Worm (Caenorhabditis elegans) whole organism, young adult: ENCODE measurements around the gene osm-1.
A peak's percentile ranks its signal among the peaks of the same experiment; 100 is the strongest.

ENCODE experiments used
- B0019.2 ChIP-seq: fragments of 200-800 bp; sonication (Bioruptor generic); conservative IDR thresholded peaks from 2 replicates; pipeline ENCODE4 v1.3.6; 2022; ENCODE audit warnings: missing genetic modification reagents, missing genetic modification characterization, missing compliant biosample characterization
- B0336.3 ChIP-seq: fragments of 200-800 bp; sonication (Bioruptor generic); IDR thresholded peaks from 2 replicates; pipeline ENCODE4 v1.3.6; 2022; ENCODE audit warnings: missing genetic modification characterization, missing compliant biosample characterization
- F10E7.11 ChIP-seq: sonication (generic microtip); optimal IDR thresholded peaks from 2 replicates; lab custom pipeline; 2017; ENCODE audit warnings: mild to moderate bottlenecking, missing genetic modification characterization, moderate library complexity, missing compliant biosample characterization
- F37B4.10 ChIP-seq: fragments of 200-800 bp; sonication (Bioruptor generic); IDR thresholded peaks from 2 replicates; pipeline ENCODE4 v1.3.6; 2022; ENCODE audit warnings: missing genetic modification characterization, missing compliant biosample characterization
- F52B5.7 ChIP-seq: sonication (generic microtip); optimal IDR thresholded peaks from 2 replicates; lab custom pipeline; 2016; ENCODE audit warnings: mild to moderate bottlenecking, missing genetic modification characterization, missing compliant biosample characterization
- F57C9.4 ChIP-seq: sonication (generic microtip); optimal IDR thresholded peaks from 2 replicates; lab custom pipeline; 2017; ENCODE audit warnings: mild to moderate bottlenecking, missing genetic modification characterization, missing compliant biosample characterization
- Y53G8AR.9 ChIP-seq: fragments of 200-800 bp; sonication (Bioruptor generic); conservative IDR thresholded peaks from 2 replicates; pipeline ENCODE4 v1.3.6; 2022; ENCODE audit warnings: missing genetic modification reagents, missing genetic modification characterization, missing compliant biosample characterization
- Y67H2A.10 ChIP-seq: fragments of 200-800 bp; sonication (Bioruptor generic); conservative IDR thresholded peaks from 2 replicates; pipeline ENCODE4 v1.3.6; 2022; ENCODE audit warnings: missing genetic modification reagents, missing genetic modification characterization, missing compliant biosample characterization
- ama-1 ChIP-seq, 3 experiments: fragments of 150-350 bp in 1 of 3; sonication (generic microtip) in 2 of 3; optimal IDR thresholded peaks; 2 replicates each; lab custom pipeline; 2014 to 2018; ENCODE audit warnings: missing biosample characterization in 2 of 3, missing genetic modification characterization in 2 of 3, missing genetic modification reagents in 2 of 3
- aptf-3 ChIP-seq: fragments of 200-800 bp; sonication (Bioruptor generic); IDR thresholded peaks from 2 replicates; pipeline ENCODE4 v1.3.6; 2022; ENCODE audit warnings: missing genetic modification characterization, missing compliant biosample characterization
- attf-5 ChIP-seq: fragments of 200-800 bp; sonication (Bioruptor generic); optimal IDR thresholded peaks from 2 replicates; lab custom pipeline; 2018; ENCODE audit warnings: mild to moderate bottlenecking, missing genetic modification characterization, missing compliant biosample characterization
- bed-1 ChIP-seq: fragments of 200-800 bp; sonication (Bioruptor generic); IDR thresholded peaks from 2 replicates; pipeline ENCODE4 v1.3.6; 2022; ENCODE audit warnings: missing genetic modification reagents, missing genetic modification characterization, missing compliant biosample characterization
- ceh-40 ChIP-seq: fragments of 200-800 bp; sonication (Bioruptor generic); IDR thresholded peaks from 2 replicates; pipeline ENCODE4 v1.3.6; 2022; ENCODE audit warnings: missing genetic modification characterization, missing compliant biosample characterization
- ceh-58 ChIP-seq: fragments of 200-800 bp; sonication (Bioruptor generic); IDR thresholded peaks from 2 replicates; pipeline ENCODE4 v1.3.6; 2022; ENCODE audit warnings: missing genetic modification characterization, missing compliant biosample characterization
- ceh-79 ChIP-seq: sonication (generic microtip); optimal IDR thresholded peaks from 2 replicates; lab custom pipeline; 2017; ENCODE audit warnings: mild to moderate bottlenecking, missing genetic modification characterization, missing compliant biosample characterization
- die-1 ChIP-seq: sonication (generic microtip); optimal IDR thresholded peaks from 2 replicates; lab custom pipeline; 2016; ENCODE audit warnings: missing genotype, mild to moderate bottlenecking, missing genetic modification characterization, missing compliant biosample characterization
- egl-44 ChIP-seq: fragments of 200-800 bp; sonication (Bioruptor generic); IDR thresholded peaks from 2 replicates; pipeline ENCODE4 v1.3.6; 2022; ENCODE audit warnings: missing genetic modification reagents, missing genetic modification characterization, missing compliant biosample characterization
- egrh-3 ChIP-seq: fragments of 200-800 bp; sonication (Bioruptor generic); IDR thresholded peaks from 2 replicates; pipeline ENCODE4 v1.3.6; 2022; ENCODE audit warnings: missing genetic modification reagents, missing genetic modification characterization, missing compliant biosample characterization
- gei-17 ChIP-seq: fragments of 200-800 bp; sonication (Bioruptor generic); optimal IDR thresholded peaks from 2 replicates; lab custom pipeline; 2018; ENCODE audit warnings: mild to moderate bottlenecking, missing genetic modification characterization, missing compliant biosample characterization
- hmg-20 ChIP-seq: fragments of 200-800 bp; sonication (Bioruptor generic); IDR thresholded peaks from 2 replicates; pipeline ENCODE4 v1.3.6; 2022; ENCODE audit warnings: missing genetic modification reagents, missing genetic modification characterization, missing compliant biosample characterization
- hrde-1 ChIP-seq: sonication (generic microtip); optimal IDR thresholded peaks from 2 replicates; lab custom pipeline; 2016; ENCODE audit warnings: missing genetic modification characterization, mild to moderate bottlenecking, missing compliant biosample characterization, moderate library complexity, missing genotype, missing genetic modification reagents, borderline replicate concordance
- let-607 ChIP-seq, 2 experiments: fragments of 200-800 bp in 1 of 2; sonication (Bioruptor generic) in 1 of 2; sonication (generic microtip) in 1 of 2; optimal IDR thresholded peaks; 2 replicates each; lab custom pipeline; 2016 to 2018; ENCODE audit warnings: mild to moderate bottlenecking in 2 of 2, missing compliant biosample characterization in 2 of 2, missing genetic modification characterization in 2 of 2, moderate library complexity in 2 of 2, missing genotype in 1 of 2
- lin-35 ChIP-seq, 3 experiments: fragments of 150-350 bp in 2 of 3; sonication (generic microtip) in 1 of 3; optimal IDR thresholded peaks; 2 replicates each; lab custom pipeline; 2014 to 2018; ENCODE audit warnings: missing biosample characterization in 3 of 3, missing genetic modification characterization in 3 of 3, missing genetic modification reagents in 3 of 3
- madf-10 ChIP-seq: sonication (generic microtip); optimal IDR thresholded peaks from 2 replicates; lab custom pipeline; 2016; ENCODE audit warnings: mild to moderate bottlenecking, missing genetic modification characterization, missing compliant biosample characterization
- madf-6 ChIP-seq: fragments of 200-800 bp; sonication (Bioruptor generic); IDR thresholded peaks from 2 replicates; pipeline ENCODE4 v1.3.6; 2022; ENCODE audit warnings: missing genetic modification reagents, missing genetic modification characterization, missing compliant biosample characterization
- madf-8 ChIP-seq: fragments of 200-800 bp; sonication (Bioruptor generic); conservative IDR thresholded peaks from 2 replicates; pipeline ENCODE4 v1.3.6; 2022; ENCODE audit warnings: missing genetic modification reagents, missing genetic modification characterization, missing compliant biosample characterization
- nhr-120 ChIP-seq: fragments of 200-800 bp; sonication (Bioruptor generic); IDR thresholded peaks from 2 replicates; pipeline ENCODE4 v1.3.6; 2022; ENCODE audit warnings: missing genetic modification characterization, missing compliant biosample characterization
- nhr-179 ChIP-seq: sonication (generic microtip); optimal IDR thresholded peaks from 2 replicates; lab custom pipeline; 2016; ENCODE audit warnings: mild to moderate bottlenecking, missing genetic modification characterization, missing compliant biosample characterization
- nhr-90 ChIP-seq: sonication (generic microtip); optimal IDR thresholded peaks from 2 replicates; lab custom pipeline; 2016; ENCODE audit warnings: missing genotype, mild to moderate bottlenecking, missing genetic modification characterization, missing compliant biosample characterization
- rpc-1 ChIP-seq, 2 experiments: fragments of 150-350 bp in 1 of 2; sonication (generic microtip) in 1 of 2; optimal IDR thresholded peaks; 2 replicates each; lab custom pipeline; 2014 to 2018; ENCODE audit warnings: missing biosample characterization in 1 of 2, missing genetic modification characterization in 1 of 2, missing genetic modification reagents in 1 of 2, missing genotype in 1 of 2
- snpc-1.1 ChIP-seq: sonication (generic microtip); optimal IDR thresholded peaks from 2 replicates; lab custom pipeline; 2017; ENCODE audit warnings: missing genetic modification characterization, mild to moderate bottlenecking, missing compliant biosample characterization, antibody characterized with exemption, moderate library complexity, missing genotype, missing genetic modification reagents; ENCODE audit not compliant: insufficient read depth
- tbp1 ChIP-seq: fragments of 200-800 bp; sonication (Bioruptor generic); optimal IDR thresholded peaks from 2 replicates; lab custom pipeline; 2018; ENCODE audit warnings: mild to moderate bottlenecking, missing genetic modification characterization, missing compliant biosample characterization
- tbx-9 ChIP-seq: sonication (generic microtip); optimal IDR thresholded peaks from 2 replicates; lab custom pipeline; 2016; ENCODE audit warnings: borderline replicate concordance, missing genetic modification characterization, inconsistent platforms, missing compliant biosample characterization
- zfh-2 ChIP-seq: fragments of 200-800 bp; sonication (Bioruptor generic); conservative IDR thresholded peaks from 2 replicates; pipeline ENCODE4 v1.3.6; 2022; ENCODE audit warnings: missing genetic modification reagents, missing genetic modification characterization, missing compliant biosample characterization
- zim-3 ChIP-seq: sonication (generic microtip); optimal IDR thresholded peaks from 2 replicates; lab custom pipeline; 2017; ENCODE audit warnings: mild to moderate bottlenecking, missing genetic modification characterization, moderate library complexity, missing compliant biosample characterization
- ztf-26 ChIP-seq: sonication (generic microtip); optimal IDR thresholded peaks from 2 replicates; lab custom pipeline; 2017; ENCODE audit warnings: missing genetic modification characterization, missing compliant biosample characterization

osm-1 gene

ce11 chrX:16590803-16591202, 50.3 kb downstream of the osm-1 start (continued):
- TF ChIP-seq nhr-179 (tag; lab: Kevin White, UChicago) (no peak), ceh-40 (GFP tag; lab: Robert Waterston, UW) (no peak), F10E7.11 (tag; lab: Kevin White, UChicago) (peak; percentile 20), rpc-1 (optimal IDR thresholded peaks at IDR 0.05; lab: Kevin White, UChicago) (peak; percentile 93), rpc-1 (tag; optimal IDR thresholded peaks at IDR 0.05; lab: Kevin White, UChicago) (peak; percentile 85), madf-6 (GFP tag; lab: Robert Waterston, UW) (peak; percentile 68), egl-44 (GFP tag; lab: Robert Waterston, UW) (peak; percentile 67), ceh-58 (GFP tag; lab: Robert Waterston, UW) (no peak), F52B5.7 (tag; lab: Kevin White, UChicago) (peak; percentile 39), hrde-1 (tag; lab: Kevin White, UChicago) (no peak), snpc-1.1 (peak; percentile 58)

DNA sequence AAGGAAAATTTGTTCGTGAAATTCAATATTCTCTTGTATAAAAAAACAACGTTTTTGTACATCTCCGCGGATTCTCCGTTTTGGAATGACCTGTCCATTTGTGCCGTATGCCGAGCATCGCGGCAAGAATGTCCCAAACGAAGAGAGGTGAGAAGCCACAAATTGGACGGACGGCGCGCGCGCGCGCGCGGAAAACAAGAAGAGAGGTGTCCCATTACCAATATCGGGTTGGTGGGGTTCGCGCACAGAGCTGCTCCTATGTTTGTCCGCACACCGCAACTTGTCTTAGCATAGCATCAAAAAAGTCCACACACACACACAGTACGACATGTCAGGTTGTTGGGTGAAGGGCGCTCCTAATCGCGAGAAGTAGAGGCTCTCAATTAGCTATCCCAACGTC, 51.1 kb downstream of the osm-1 start:
- no peak for TF ChIP-seq nhr-120 (GFP tag; lab: Robert Waterston, UW)
- TF ChIP-seq attf-5 (GFP tag; lab: Kevin White, UChicago) = no peak
- no peak for TF ChIP-seq tbp1 (GFP tag; lab: Kevin White, UChicago)
- TF ChIP-seq egrh-3 (GFP tag; lab: Robert Waterston, UW) = peak; percentile 52; the same call in 1 of the 2 replicates
- no peak for TF ChIP-seq madf-8 (GFP tag; lab: Robert Waterston, UW)
- TF ChIP-seq F57C9.4 (tag; lab: Kevin White, UChicago) = no peak
- no peak for TF ChIP-seq die-1 (tag; lab: Kevin White, UChicago)
- TF ChIP-seq gei-17 (GFP tag; lab: Kevin White, UChicago) = no peak
- no peak for TF ChIP-seq tbx-9 (tag; lab: Kevin White, UChicago)
- TF ChIP-seq Y53G8AR.9 (GFP tag; lab: Robert Waterston, UW) = no peak
- TF ChIP-seq B0336.3 = no peak
- peak; percentile 88 for TF ChIP-seq zfh-2 (GFP tag; lab: Robert Waterston, UW)
- no peak for TF ChIP-seq Y67H2A.10 (GFP tag; lab: Robert Waterston, UW)
- TF ChIP-seq ztf-26 (tag; lab: Kevin White, UChicago) = no peak
- TF ChIP-seq nhr-90 (tag; lab: Kevin White, UChicago) = no peak
- TF ChIP-seq, all 124 proteins: peak for 2

DNA sequence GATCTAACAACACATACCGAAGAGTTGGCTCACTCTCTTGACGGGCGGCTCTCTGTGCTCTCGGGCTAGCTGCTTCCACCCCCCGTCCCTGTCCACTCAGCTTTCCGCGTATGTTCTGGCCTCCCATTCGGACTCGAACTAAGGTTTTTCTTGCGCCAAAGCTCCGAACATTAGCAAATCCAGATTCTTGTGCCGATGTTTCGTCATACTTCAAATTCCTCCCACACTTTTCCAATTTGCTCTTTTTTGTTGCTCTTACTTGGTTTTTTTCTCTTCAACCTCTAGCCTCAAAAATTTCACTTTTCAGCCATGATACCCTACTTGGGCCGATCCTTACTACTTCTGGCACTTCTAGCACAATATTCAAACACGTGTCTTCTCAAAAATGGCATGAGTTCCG, 54.5 kb downstream of the osm-1 start, which contains the start of gene cdh-9:
Gene cdh-9, plus strand, starts transcription at position 301 of the 400 bp plus-strand sequence.
- TF ChIP-seq F10E7.11 (tag; lab: Kevin White, UChicago) (no peak), ama-1 (optimal IDR thresholded peaks at IDR 0.05; lab: Kevin White, UChicago) (no peak), ama-1 (GFP tag; optimal IDR thresholded peaks at IDR 0.05; lab: Kevin White, UChicago) (no peak), madf-8 (GFP tag; lab: Robert Waterston, UW) (no peak), lin-35 (GFP tag; optimal IDR thresholded peaks at IDR 0.05; lab: Kevin White, UChicago) (no peak), F37B4.10 (GFP tag; lab: Robert Waterston, UW) (no peak), hmg-20 (no peak), zim-3 (tag; lab: Kevin White, UChicago) (no peak)

DNA sequence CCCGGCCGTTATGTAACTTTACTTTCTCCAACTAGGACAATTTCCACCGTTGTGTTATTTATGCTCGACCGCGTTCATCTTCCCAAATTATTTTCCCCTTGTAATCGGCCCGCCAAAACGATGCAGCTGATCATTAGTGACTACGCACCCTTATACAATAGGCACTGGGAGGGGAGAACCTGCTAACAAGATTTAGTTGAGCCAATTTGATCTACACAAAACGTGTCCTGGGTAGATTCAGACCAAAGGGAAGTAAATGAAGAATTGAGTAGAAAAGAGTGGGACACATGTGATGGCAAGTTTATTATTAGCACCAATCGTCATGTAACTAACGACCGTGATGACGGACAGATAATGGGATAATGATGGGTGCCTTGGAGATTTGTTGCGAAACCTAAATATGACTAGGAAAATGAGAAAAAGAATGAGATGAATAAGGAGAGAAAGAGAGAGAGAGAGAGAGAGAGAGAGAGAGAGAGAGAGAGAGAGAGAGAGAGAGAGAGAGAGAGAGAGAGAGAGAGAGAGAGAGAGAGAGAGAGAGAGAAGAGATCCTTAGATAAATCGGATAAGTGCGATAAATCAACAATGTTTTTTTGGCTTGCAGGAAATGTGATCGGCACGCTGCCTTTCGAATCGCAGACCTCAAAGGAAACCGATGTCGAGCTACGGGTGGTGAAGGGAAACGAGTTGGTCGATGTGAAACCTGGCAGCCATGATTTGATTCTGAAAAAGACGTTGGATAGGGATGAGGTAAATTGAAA, 55.2 kb downstream of the osm-1 start:
- TF ChIP-seq ceh-79 (no peak), bed-1 (GFP tag; lab: Robert Waterston, UW) (no peak), aptf-3 (GFP tag; lab: Robert Waterston, UW) (no peak), madf-10 (tag; lab: Kevin White, UChicago) (no peak), let-607 (tag; optimal IDR thresholded peaks at IDR 0.05; lab: Kevin White, UChicago) (no peak), B0019.2 (GFP tag; lab: Robert Waterston, UW) (no peak)
